Worm (Caenorhabditis elegans) whole organism, L4/young adult: ENCODE results near the gene fbxc-40.

ENCODE experiments used
- W03F9.2 ChIP-seq: fragments of 150-350 bp; optimal IDR thresholded peaks from 2 replicates; lab custom pipeline; 2014; ENCODE audit warnings: missing biosample characterization, missing genetic modification characterization
- dao-5 ChIP-seq: sonication (generic microtip); optimal IDR thresholded peaks from 2 replicates; lab custom pipeline; 2016; ENCODE audit warnings: missing genotype, missing genetic modification characterization, moderate library complexity, missing compliant biosample characterization
- him-1 ChIP-seq: sonication (generic microtip); optimal IDR thresholded peaks from 2 replicates; lab custom pipeline; 2016; ENCODE audit warnings: missing genotype, missing genetic modification reagents, missing genetic modification characterization, missing compliant biosample characterization

- no peak for TF ChIP-seq W03F9.2 (tag; lab: Kevin White, UChicago)
- no peak for TF ChIP-seq him-1
- TF ChIP-seq dao-5 (tag; lab: Kevin White, UChicago) = no peak
Measured at ce11 chrII:953052-953451, 32.8 kb upstream of the fbxc-40 start.
